Worm (Caenorhabditis elegans) whole organism, midembryonic: Measurements from ENCODE around the gene emb-30.

Experiments
- T22C8.4 ChIP-seq: fragments of 200-800 bp; sonication (Bioruptor generic); IDR thresholded peaks from 2 replicates; pipeline ENCODE4 v1.3.6; 2022; ENCODE audit warnings: missing genetic modification characterization, missing compliant biosample characterization
- flt-1 ChIP-seq: fragments of 200-800 bp; sonication (Bioruptor generic); IDR thresholded peaks from 2 replicates; pipeline ENCODE4 v1.3.6; 2022; ENCODE audit warnings: missing genetic modification characterization, missing compliant biosample characterization
- klf-2 ChIP-seq: fragments of 200-800 bp; sonication (Bioruptor generic); conservative IDR thresholded peaks from 2 replicates; pipeline ENCODE4 v1.3.6; 2022; ENCODE audit warnings: missing genetic modification reagents, missing genetic modification characterization, missing compliant biosample characterization
- ref-1 ChIP-seq: fragments of 200-800 bp; sonication (Bioruptor generic); conservative IDR thresholded peaks from 2 replicates; pipeline ENCODE4 v1.3.6; 2022; ENCODE audit warnings: missing genetic modification reagents, missing genetic modification characterization, missing compliant biosample characterization
- tab-1 ChIP-seq: fragments of 200-800 bp; sonication (Bioruptor generic); IDR thresholded peaks from 2 replicates; pipeline ENCODE4 v1.3.6; 2022; ENCODE audit warnings: missing genetic modification characterization, missing compliant biosample characterization
- ztf-23 ChIP-seq: fragments of 200-800 bp; sonication (Bioruptor generic); IDR thresholded peaks from 2 replicates; pipeline ENCODE4 v1.3.6; 2022; ENCODE audit warnings: missing genetic modification reagents, missing genetic modification characterization, missing compliant biosample characterization
- ztf-29 ChIP-seq: fragments of 200-800 bp; sonication (Bioruptor generic); IDR thresholded peaks from 2 replicates; pipeline ENCODE4 v1.3.6; 2022; ENCODE audit warnings: missing genetic modification reagents, missing genetic modification characterization, missing compliant biosample characterization

- TF ChIP-seq flt-1 (GFP tag; lab: Robert Waterston, UW) (no peak), T22C8.4 (GFP tag; lab: Robert Waterston, UW) (no peak), klf-2 (no peak), ztf-29 (GFP tag; lab: Robert Waterston, UW) (no peak), ztf-23 (no peak), ref-1 (no peak), tab-1 (no peak)
These were observed 27.9 kb downstream of the emb-30 start, which contains the start of gene T26G10.3 for ce11 chrIII:9413340-9413739.
